Fruit fly (Drosophila melanogaster) Kc167 (cell line): Measurements from ENCODE around the gene Cow.

Experiments used
- Sin3A ChIP-seq: fragments of >200 bp; optimal IDR thresholded peaks from 2 replicates; lab custom pipeline; 2018; ENCODE audit warnings: missing external identifiers
- h ChIP-seq: fragments of >200 bp; optimal IDR thresholded peaks from 3 replicates; lab custom pipeline; 2018; ENCODE audit warnings: missing external identifiers
- insv ChIP-seq: fragments of >200 bp; optimal IDR thresholded peaks from 3 replicates; lab custom pipeline; 2018; ENCODE audit warnings: missing external identifiers

- no peak for TF ChIP-seq h
- no peak for TF ChIP-seq insv (lab: Kevin White, UChicago)
- no peak for TF ChIP-seq Sin3A
Observed at dm6 chr3R:23043690-23044089, 68.8 kb downstream of the Cow start, which contains the start of gene CG13837.
